Worm (Caenorhabditis elegans) whole organism, mixed stage, embryonic: ENCODE measurements around the gene F56D6.21.
"Not testable (repeated sequence)": the region's sequence is repeated elsewhere in the genome, so short reads cannot be mapped to it uniquely, and the experiment has no call there.

Experiments used
- M03D4.4 ChIP-seq: sonication (generic microtip); optimal IDR thresholded peaks from 2 replicates; lab custom pipeline; 2017; ENCODE audit warnings: mild to moderate bottlenecking, missing genetic modification characterization, missing compliant biosample characterization
- bed-3 ChIP-seq: fragments of 200-800 bp; sonication (Bioruptor generic); optimal IDR thresholded peaks from 3 replicates; lab custom pipeline; 2018; ENCODE audit warnings: mild to moderate bottlenecking, missing genetic modification characterization, moderate library complexity, missing compliant biosample characterization
- blmp-1 ChIP-seq: fragments of 150-350 bp; optimal IDR thresholded peaks from 2 replicates; lab custom pipeline; 2014; ENCODE audit warnings: missing biosample characterization, missing genetic modification characterization
- ceh-39 ChIP-seq: fragments of 150-350 bp; optimal IDR thresholded peaks from 2 replicates; lab custom pipeline; 2014; ENCODE audit warnings: missing biosample characterization, missing genetic modification characterization
- ceh-43 ChIP-seq: fragments of 200-800 bp; sonication (Bioruptor generic); optimal IDR thresholded peaks from 2 replicates; lab custom pipeline; 2018; ENCODE audit warnings: mild to moderate bottlenecking, missing genetic modification characterization, moderate library complexity, missing compliant biosample characterization
- ces-1 ChIP-seq: fragments of 150-350 bp; optimal IDR thresholded peaks from 2 replicates; lab custom pipeline; 2014; ENCODE audit warnings: missing biosample characterization, missing genetic modification reagents, missing genetic modification characterization
- cnd-1 ChIP-seq: fragments of 200-800 bp; sonication (Bioruptor generic); optimal IDR thresholded peaks from 2 replicates; lab custom pipeline; 2018; ENCODE audit warnings: mild to moderate bottlenecking, missing genetic modification characterization, missing compliant biosample characterization
- drap-1 ChIP-seq: fragments of 200-800 bp; sonication (Bioruptor generic); optimal IDR thresholded peaks from 3 replicates; lab custom pipeline; 2018; ENCODE audit warnings: mild to moderate bottlenecking, missing genetic modification characterization, missing compliant biosample characterization
- elt-1 ChIP-seq: sonication (generic microtip); optimal IDR thresholded peaks from 2 replicates; lab custom pipeline; 2017; ENCODE audit warnings: missing genetic modification characterization, mild to moderate bottlenecking, missing compliant biosample characterization, antibody characterized with exemption, moderate library complexity, borderline replicate concordance; ENCODE audit not compliant: insufficient read depth
- elt-3 ChIP-seq: fragments of 150-350 bp; optimal IDR thresholded peaks from 2 replicates; lab custom pipeline; 2014; ENCODE audit warnings: missing biosample characterization, missing genetic modification characterization
- ham-2 ChIP-seq: fragments of 200-800 bp; sonication (Bioruptor generic); optimal IDR thresholded peaks from 2 replicates; lab custom pipeline; 2018; ENCODE audit warnings: mild to moderate bottlenecking, missing genetic modification characterization, missing compliant biosample characterization
- hlh-1 ChIP-seq: fragments of 150-350 bp; optimal IDR thresholded peaks from 2 replicates; lab custom pipeline; 2014; ENCODE audit warnings: missing biosample characterization, missing genetic modification reagents, missing genetic modification characterization
- lin-13 ChIP-seq: fragments of 150-350 bp; optimal IDR thresholded peaks from 2 replicates; lab custom pipeline; 2014; ENCODE audit warnings: missing biosample characterization, missing genetic modification characterization
- lin-32 ChIP-seq: fragments of 200-800 bp; sonication (Bioruptor generic); optimal IDR thresholded peaks from 2 replicates; lab custom pipeline; 2018; ENCODE audit warnings: mild to moderate bottlenecking, missing genetic modification characterization, missing compliant biosample characterization
- lsy-2 ChIP-seq: fragments of 150-350 bp; optimal IDR thresholded peaks from 2 replicates; lab custom pipeline; 2014; ENCODE audit warnings: missing biosample characterization, missing genetic modification characterization
- mab-5 ChIP-seq: fragments of 150-350 bp; optimal IDR thresholded peaks from 2 replicates; lab custom pipeline; 2014; ENCODE audit warnings: missing biosample characterization, missing genetic modification characterization
- mep-1 ChIP-seq: fragments of 150-350 bp; optimal IDR thresholded peaks from 2 replicates; lab custom pipeline; 2017; ENCODE audit warnings: missing biosample characterization, missing genetic modification reagents, missing genetic modification characterization, inconsistent platforms
- mls-2 ChIP-seq: sonication (generic microtip); optimal IDR thresholded peaks from 2 replicates; lab custom pipeline; 2016; ENCODE audit warnings: mild to moderate bottlenecking, missing genetic modification characterization, moderate library complexity, missing compliant biosample characterization
- nhr-12 ChIP-seq: fragments of 150-350 bp; optimal IDR thresholded peaks from 2 replicates; lab custom pipeline; 2014; ENCODE audit warnings: missing biosample characterization, missing genetic modification characterization
- nhr-2 ChIP-seq: fragments of 150-350 bp; optimal IDR thresholded peaks from 2 replicates; lab custom pipeline; 2014; ENCODE audit warnings: missing biosample characterization, missing genetic modification characterization
- nhr-237 ChIP-seq: fragments of 150-350 bp; optimal IDR thresholded peaks from 2 replicates; lab custom pipeline; 2014; ENCODE audit warnings: missing biosample characterization, missing genetic modification characterization
- nhr-28 ChIP-seq: fragments of 150-350 bp; optimal IDR thresholded peaks from 2 replicates; lab custom pipeline; 2014; ENCODE audit warnings: missing biosample characterization, missing genetic modification characterization
- nhr-76 ChIP-seq: sonication (generic microtip); optimal IDR thresholded peaks from 2 replicates; lab custom pipeline; 2017; ENCODE audit warnings: missing biosample characterization, missing genetic modification characterization
- pha-4 ChIP-seq: fragments of 150-350 bp; optimal IDR thresholded peaks from 2 replicates; lab custom pipeline; 2018; ENCODE audit warnings: missing biosample characterization, missing genetic modification reagents, missing genetic modification characterization
- sem-2 ChIP-seq: fragments of 200-800 bp; sonication (Bioruptor generic); optimal IDR thresholded peaks from 2 replicates; lab custom pipeline; 2018; ENCODE audit warnings: mild to moderate bottlenecking, missing genetic modification characterization, missing compliant biosample characterization
- snpc-4 ChIP-seq: fragments of 150-350 bp; optimal IDR thresholded peaks from 2 replicates; lab custom pipeline; 2014; ENCODE audit warnings: missing biosample characterization, missing genetic modification characterization
- sptf-1 ChIP-seq: sonication (generic microtip); optimal IDR thresholded peaks from 2 replicates; lab custom pipeline; 2017; ENCODE audit warnings: mild to moderate bottlenecking, missing genetic modification characterization, moderate library complexity, missing compliant biosample characterization
- tbx-8 ChIP-seq: fragments of 200-800 bp; sonication (Bioruptor generic); optimal IDR thresholded peaks from 2 replicates; lab custom pipeline; 2018; ENCODE audit warnings: mild to moderate bottlenecking, missing genetic modification characterization, moderate library complexity, missing compliant biosample characterization
- unc-120 ChIP-seq: sonication (generic microtip); optimal IDR thresholded peaks from 2 replicates; lab custom pipeline; 2017; ENCODE audit warnings: missing genetic modification characterization, missing compliant biosample characterization; ENCODE audit not compliant: poor library complexity, severe bottlenecking
- unc-39 ChIP-seq: fragments of 150-350 bp; optimal IDR thresholded peaks from 2 replicates; lab custom pipeline; 2014; ENCODE audit warnings: missing biosample characterization, missing genetic modification characterization
- unc-62 ChIP-seq: fragments of 150-350 bp; optimal IDR thresholded peaks from 2 replicates; lab custom pipeline; 2014; ENCODE audit warnings: missing biosample characterization, missing genetic modification reagents, missing genetic modification characterization
- zip-8 ChIP-seq: fragments of 150-350 bp; optimal IDR thresholded peaks from 2 replicates; lab custom pipeline; 2014; ENCODE audit warnings: missing biosample characterization, missing genetic modification characterization

F56D6.21 gene

DNA sequence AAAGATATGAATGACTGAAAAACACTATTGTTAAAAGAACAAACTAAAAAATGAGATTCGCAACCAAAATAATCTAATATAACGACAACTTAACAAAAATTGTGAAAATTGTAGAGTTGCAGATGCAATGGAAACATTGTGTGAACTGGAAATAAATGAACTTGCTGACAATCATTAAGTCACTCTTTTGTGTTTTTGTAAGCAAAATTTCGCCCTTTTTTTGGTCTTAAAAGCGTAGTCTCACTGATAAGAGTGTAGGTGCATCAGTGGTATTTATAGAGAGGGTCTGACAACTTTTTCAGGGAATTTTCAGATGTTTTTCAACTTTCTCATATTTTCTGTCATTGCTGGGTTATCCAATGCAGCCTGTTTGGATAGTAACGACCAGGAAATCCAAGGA lies 21.4 kb downstream of the F56D6.21 start, which contains the start of gene clec-68:
clec-68 (plus strand) TSS at position 301 of the 400 bp plus-strand sequence.
- TF ChIP-seq hlh-1 (tag; lab: Kevin White, UChicago) (no peak), nhr-76 (tag; lab: Kevin White, UChicago) (no peak), zip-8 (tag; lab: Kevin White, UChicago) (no peak), elt-3 (tag; lab: Kevin White, UChicago) (no peak), unc-120 (no peak), lsy-2 (tag; lab: Kevin White, UChicago) (no peak), mls-2 (tag; lab: Kevin White, UChicago) (no peak), ceh-39 (tag; lab: Kevin White, UChicago) (no peak), nhr-28 (tag; lab: Kevin White, UChicago) (no peak), unc-39 (tag; lab: Kevin White, UChicago) (no peak), unc-62 (GFP tag; lab: Kevin White, UChicago) (no peak), drap-1 (GFP tag; lab: Kevin White, UChicago) (no peak), blmp-1 (no peak)

DNA sequence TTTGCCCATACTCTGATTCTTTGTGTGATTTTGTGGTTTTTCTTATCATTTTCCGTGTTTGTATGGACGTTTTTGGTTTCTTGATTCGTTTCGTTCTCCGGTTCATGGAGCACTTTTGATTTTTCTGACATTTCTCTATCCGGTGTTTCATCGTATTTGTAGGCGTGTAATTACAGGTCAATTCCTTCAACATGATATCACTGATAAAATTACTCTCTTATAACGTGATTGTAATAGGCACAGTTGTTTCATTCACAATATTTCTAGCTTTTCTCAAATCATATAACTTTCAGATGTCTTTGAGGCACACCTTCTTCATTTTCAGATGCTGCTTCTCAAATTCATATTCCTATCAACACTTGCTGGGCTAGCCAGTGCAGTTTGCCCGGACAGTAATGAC lies 27.7 kb downstream of the F56D6.21 start, which contains the start of gene clec-70:
clec-70 (plus strand) TSS at position 301 of the 400 bp plus-strand sequence.
- TF ChIP-seq sptf-1 (tag; lab: Kevin White, UChicago); drap-1 (GFP tag; lab: Kevin White, UChicago); nhr-237: not testable (repeated sequence)

DNA sequence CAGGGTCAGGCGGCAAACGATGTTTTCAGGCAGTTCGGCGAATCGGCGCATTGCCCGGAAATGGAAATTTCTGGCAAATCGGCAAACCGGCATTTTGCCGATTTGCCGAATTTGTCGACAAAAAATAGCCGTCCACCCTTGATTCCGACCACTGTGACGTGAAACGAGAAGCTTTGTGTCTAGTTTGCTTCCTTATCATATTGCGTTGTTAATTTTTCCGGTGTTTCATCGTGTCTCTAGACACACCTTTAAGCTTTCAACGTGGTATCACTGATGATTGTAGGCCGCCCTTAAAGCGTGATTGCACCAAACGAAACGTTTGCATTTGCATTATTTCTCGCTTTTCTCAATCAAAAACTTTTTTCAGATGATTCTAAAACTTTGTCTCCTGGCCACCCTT lies 32.4 kb downstream of the F56D6.21 start, which contains the start of gene clec-71:
clec-71 (plus strand) TSS at position 362 of the 400 bp plus-strand sequence.
- TF ChIP-seq blmp-1: no peak
- no peak for TF ChIP-seq nhr-2 (tag; lab: Kevin White, UChicago)
- no peak for TF ChIP-seq tbx-8 (GFP tag; lab: Kevin White, UChicago)
- no peak for TF ChIP-seq nhr-237
- no peak for TF ChIP-seq nhr-12 (tag; lab: Kevin White, UChicago)
- TF ChIP-seq, all 35 proteins: peak for 0

DNA sequence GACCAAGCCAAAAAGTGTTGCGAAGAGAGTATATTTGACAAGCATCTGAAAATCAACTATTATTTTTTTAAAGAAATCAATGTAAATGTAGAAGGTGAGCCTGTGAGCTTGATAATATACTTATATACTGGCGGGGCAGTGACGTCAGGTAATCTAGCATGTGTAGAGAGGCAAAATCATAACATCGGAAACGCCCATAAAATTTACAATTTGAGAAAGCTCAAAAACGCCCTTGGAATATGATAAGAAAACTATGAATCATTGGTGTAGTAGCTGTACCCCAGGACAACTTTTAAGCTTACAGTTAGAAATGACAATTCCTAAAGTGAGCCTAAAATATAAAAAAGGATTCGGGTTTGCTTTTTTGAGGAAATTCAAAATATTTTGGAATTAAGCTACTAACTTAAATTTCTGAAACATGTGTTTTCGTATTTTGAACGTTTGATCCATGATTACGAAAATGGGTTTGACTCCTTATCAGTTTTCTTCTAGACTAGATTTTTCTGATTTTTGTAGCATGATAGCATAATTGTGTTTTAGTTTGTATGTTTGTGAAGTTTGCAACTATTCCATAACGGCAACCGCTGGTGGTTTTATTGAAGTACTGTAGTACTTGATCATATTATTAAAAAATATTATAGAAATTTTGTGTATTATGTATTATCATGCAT lies 37.1 kb downstream of the F56D6.21 start, which contains the start of gene clec-174:
clec-174 (minus strand) TSS at position 51 of the 671 bp plus-strand sequence.
- TF ChIP-seq nhr-2 (tag; lab: Kevin White, UChicago) (no peak), cnd-1 (tag; lab: Kevin White, UChicago) (no peak), nhr-28 (tag; lab: Kevin White, UChicago) (no peak), sem-2 (GFP tag; lab: Kevin White, UChicago) (no peak), unc-39 (tag; lab: Kevin White, UChicago) (no peak), sptf-1 (tag; lab: Kevin White, UChicago) (no peak), ceh-43 (GFP tag; lab: Kevin White, UChicago) (no peak), snpc-4 (tag; lab: Kevin White, UChicago) (no peak), ham-2 (GFP tag; lab: Kevin White, UChicago) (no peak), elt-3 (tag; lab: Kevin White, UChicago) (no peak), elt-1 (tag; lab: Kevin White, UChicago) (no peak), bed-3 (no peak), zip-8 (tag; lab: Kevin White, UChicago) (no peak), pha-4 (tag; lab: Kevin White, UChicago) (no peak), ces-1 (no peak), drap-1 (GFP tag; lab: Kevin White, UChicago) (no peak), tbx-8 (GFP tag; lab: Kevin White, UChicago) (no peak)

DNA sequence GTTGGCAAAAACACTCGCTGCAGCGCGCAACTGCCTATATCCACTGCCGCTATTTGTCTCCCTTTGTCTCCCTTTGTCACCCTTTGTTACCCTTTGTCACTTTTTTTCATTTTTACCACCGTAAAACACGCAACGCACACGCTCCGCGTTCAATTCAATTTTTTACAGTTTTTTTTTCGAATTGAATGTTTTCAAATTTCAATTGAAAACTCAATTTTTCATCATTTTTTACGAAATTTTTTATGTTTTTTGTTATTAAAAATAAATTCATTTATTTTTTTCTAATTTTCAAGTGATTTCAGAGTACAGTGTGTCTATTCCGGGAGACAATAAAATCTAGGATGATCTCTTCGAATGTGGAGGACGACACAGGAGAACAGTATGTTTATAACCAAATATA lies 38.3 kb downstream of the F56D6.21 start, which contains the start of gene Y46C8AL.11:
Y46C8AL.11 (plus strand) TSS at position 301 of the 400 bp plus-strand sequence.
- TF ChIP-seq mep-1 (tag; lab: Kevin White, UChicago): no peak
- TF ChIP-seq sem-2 (GFP tag; lab: Kevin White, UChicago): no peak
- no peak for TF ChIP-seq mab-5
- no peak for TF ChIP-seq blmp-1
- TF ChIP-seq ceh-43 (GFP tag; lab: Kevin White, UChicago): no peak
- TF ChIP-seq pha-4 (tag; lab: Kevin White, UChicago): no peak
- no peak for TF ChIP-seq elt-1 (tag; lab: Kevin White, UChicago)
- TF ChIP-seq zip-8 (tag; lab: Kevin White, UChicago): no peak
- no peak for TF ChIP-seq M03D4.4 (tag; lab: Kevin White, UChicago)
- no peak for TF ChIP-seq elt-3 (tag; lab: Kevin White, UChicago)
- no peak for TF ChIP-seq drap-1 (GFP tag; lab: Kevin White, UChicago)
- no peak for TF ChIP-seq hlh-1 (tag; lab: Kevin White, UChicago)
- TF ChIP-seq ces-1: no peak
- TF ChIP-seq lin-32: no peak
- no peak for TF ChIP-seq lin-13 (tag; lab: Kevin White, UChicago)
- no peak for TF ChIP-seq ceh-39 (tag; lab: Kevin White, UChicago)
